Worm (Caenorhabditis elegans): ENCODE measurements around the gene C50H2.5.

- TF ChIP-seq W03F9.2 (tag; optimal IDR thresholded peaks at IDR 0.05) (no peak), dao-5 (tag; optimal IDR thresholded peaks at IDR 0.05) (no peak), him-1 (tag; optimal IDR thresholded peaks at IDR 0.05) (no peak)
Measured at ce11 chrV:9879404-9879803, 39.1 kb upstream of the C50H2.5 start, which contains the start of gene srab-26.
